Worm (Caenorhabditis elegans) whole organism, L2 larva: ENCODE data around the gene nspc-3.
"Not testable (repeated sequence)": the region's sequence is repeated elsewhere in the genome, so short reads cannot be mapped to it uniquely, and the experiment has no call there.

ENCODE experiments used
- C34F6.9 ChIP-seq: fragments of 150-350 bp; optimal IDR thresholded peaks from 2 replicates; lab custom pipeline; 2014; ENCODE audit warnings: missing biosample characterization, missing genetic modification characterization
- R02D3.7 ChIP-seq: fragments of 150-350 bp; optimal IDR thresholded peaks from 2 replicates; lab custom pipeline; 2014; ENCODE audit warnings: missing biosample characterization, missing genetic modification characterization
- Y55F3AM.14 ChIP-seq: fragments of 200-800 bp; sonication (Bioruptor generic); optimal IDR thresholded peaks from 2 replicates; lab custom pipeline; 2018; ENCODE audit warnings: mild to moderate bottlenecking, missing genetic modification characterization, missing compliant biosample characterization
- ZK546.5 ChIP-seq: sonication (generic microtip); optimal IDR thresholded peaks from 2 replicates; lab custom pipeline; 2017; ENCODE audit warnings: missing biosample characterization, missing genetic modification characterization
- alr-1 ChIP-seq: fragments of 150-350 bp; optimal IDR thresholded peaks from 2 replicates; lab custom pipeline; 2014; ENCODE audit warnings: missing biosample characterization, missing genetic modification characterization
- aly-2 ChIP-seq: fragments of 150-350 bp; optimal IDR thresholded peaks from 2 replicates; lab custom pipeline; 2014; ENCODE audit warnings: missing biosample characterization, missing genetic modification characterization
- ama-1 ChIP-seq: fragments of 150-350 bp; optimal IDR thresholded peaks from 2 replicates; lab custom pipeline; 2018; ENCODE audit warnings: inconsistent platforms
- blmp-1 ChIP-seq: sonication (generic microtip); optimal IDR thresholded peaks from 2 replicates; lab custom pipeline; 2017; ENCODE audit warnings: missing genetic modification characterization, mild to moderate bottlenecking, missing compliant biosample characterization, antibody characterized with exemption, moderate library complexity; ENCODE audit not compliant: insufficient read depth
- ceh-16 ChIP-seq: fragments of 150-350 bp; optimal IDR thresholded peaks from 2 replicates; lab custom pipeline; 2014; ENCODE audit warnings: missing biosample characterization, missing genetic modification characterization
- ceh-82 ChIP-seq: fragments of 150-350 bp; optimal IDR thresholded peaks from 2 replicates; lab custom pipeline; 2014; ENCODE audit warnings: missing biosample characterization, missing genetic modification characterization
- dmd-4 ChIP-seq: sonication (generic microtip); optimal IDR thresholded peaks from 2 replicates; lab custom pipeline; 2017; ENCODE audit warnings: missing biosample characterization, missing genetic modification characterization
- egl-27 ChIP-seq: sonication (generic microtip); optimal IDR thresholded peaks from 3 replicates; lab custom pipeline; 2017; ENCODE audit warnings: missing biosample characterization, missing genetic modification reagents, missing genetic modification characterization
- elt-1 ChIP-seq: fragments of 150-350 bp; optimal IDR thresholded peaks from 2 replicates; lab custom pipeline; 2014; ENCODE audit warnings: missing biosample characterization, missing genetic modification characterization
- elt-3 ChIP-seq: sonication (generic microtip); optimal IDR thresholded peaks from 2 replicates; lab custom pipeline; 2017; ENCODE audit warnings: missing biosample characterization, missing genetic modification characterization
- fos-1 ChIP-seq: fragments of 150-350 bp; optimal IDR thresholded peaks from 2 replicates; lab custom pipeline; 2014; ENCODE audit warnings: missing biosample characterization, missing genetic modification characterization
- gmeb-1 ChIP-seq: fragments of 150-350 bp; optimal IDR thresholded peaks from 2 replicates; lab custom pipeline; 2014; ENCODE audit warnings: missing biosample characterization, missing genetic modification characterization
- lin-11 ChIP-seq: fragments of 150-350 bp; sonication (generic microtip); optimal IDR thresholded peaks from 2 replicates; lab custom pipeline; 2014; ENCODE audit warnings: missing biosample characterization, missing genetic modification characterization, inconsistent platforms, mixed read lengths
- lin-13 ChIP-seq: fragments of 150-350 bp; optimal IDR thresholded peaks from 2 replicates; lab custom pipeline; 2014; ENCODE audit warnings: missing biosample characterization, missing genetic modification reagents, missing genetic modification characterization
- lsy-2 ChIP-seq, 2 experiments: fragments of 150-350 bp in 1 of 2; sonication (generic microtip) in 1 of 2; optimal IDR thresholded peaks; 2 replicates each; lab custom pipeline; 2014 to 2017; ENCODE audit warnings: missing biosample characterization in 2 of 2, missing genetic modification characterization in 2 of 2
- mab-5 ChIP-seq: fragments of 150-350 bp; optimal IDR thresholded peaks from 2 replicates; lab custom pipeline; 2014; ENCODE audit warnings: missing biosample characterization, missing genetic modification characterization
- mbf-1 ChIP-seq: sonication (generic microtip); optimal IDR thresholded peaks from 2 replicates; lab custom pipeline; 2017; ENCODE audit warnings: missing biosample characterization, missing genetic modification characterization
- mdl-1 ChIP-seq, 2 experiments: fragments of 150-350 bp in 1 of 2; sonication (generic microtip) in 1 of 2; optimal IDR thresholded peaks; 2 replicates each; lab custom pipeline; 2017; ENCODE audit warnings: missing biosample characterization in 2 of 2, missing genetic modification characterization in 2 of 2
- nhr-11 ChIP-seq: fragments of 150-350 bp; optimal IDR thresholded peaks from 2 replicates; lab custom pipeline; 2014; ENCODE audit warnings: missing biosample characterization, missing genetic modification characterization
- nhr-12 ChIP-seq: fragments of 150-350 bp; optimal IDR thresholded peaks from 2 replicates; lab custom pipeline; 2014; ENCODE audit warnings: missing biosample characterization, missing genetic modification characterization
- nhr-129 ChIP-seq: fragments of 150-350 bp; optimal IDR thresholded peaks from 2 replicates; lab custom pipeline; 2014; ENCODE audit warnings: missing biosample characterization, missing genetic modification characterization
- nhr-21 ChIP-seq: fragments of 150-350 bp; optimal IDR thresholded peaks from 2 replicates; lab custom pipeline; 2014; ENCODE audit warnings: missing biosample characterization, missing genetic modification characterization
- nhr-23 ChIP-seq: fragments of 150-350 bp; optimal IDR thresholded peaks from 2 replicates; lab custom pipeline; 2014; ENCODE audit warnings: missing biosample characterization, missing genetic modification reagents, missing genetic modification characterization
- nhr-237 ChIP-seq: fragments of 150-350 bp; optimal IDR thresholded peaks from 2 replicates; lab custom pipeline; 2014; ENCODE audit warnings: missing biosample characterization, missing genetic modification characterization
- nhr-25 ChIP-seq: fragments of 150-350 bp; sonication (generic microtip); optimal IDR thresholded peaks from 3 replicates; lab custom pipeline; 2014; ENCODE audit warnings: missing biosample characterization, missing genetic modification characterization
- nhr-6 ChIP-seq: fragments of 150-350 bp; optimal IDR thresholded peaks from 2 replicates; lab custom pipeline; 2014; ENCODE audit warnings: missing biosample characterization, missing genetic modification characterization
- nhr-77 ChIP-seq: fragments of 150-350 bp; optimal IDR thresholded peaks from 2 replicates; lab custom pipeline; 2014; ENCODE audit warnings: missing biosample characterization, missing genetic modification characterization
- peb-1 ChIP-seq: fragments of 150-350 bp; optimal IDR thresholded peaks from 2 replicates; lab custom pipeline; 2014; ENCODE audit warnings: missing biosample characterization, missing genetic modification characterization
- sem-4 ChIP-seq: fragments of 150-350 bp; optimal IDR thresholded peaks from 2 replicates; lab custom pipeline; 2014; ENCODE audit warnings: missing biosample characterization, missing genetic modification reagents, missing genetic modification characterization
- skn-1 ChIP-seq: sonication (generic microtip); optimal IDR thresholded peaks from 2 replicates; lab custom pipeline; 2017; ENCODE audit warnings: missing biosample characterization, missing genetic modification characterization
- sma-3 ChIP-seq: sonication (generic microtip); optimal IDR thresholded peaks from 2 replicates; lab custom pipeline; 2016; ENCODE audit warnings: missing genetic modification reagents, missing genetic modification characterization, missing compliant biosample characterization
- sma-9 ChIP-seq, 2 experiments: fragments of 150-350 bp in 1 of 2; sonication (generic microtip) in 1 of 2; optimal IDR thresholded peaks; 2 replicates each; lab custom pipeline; 2014 to 2016; ENCODE audit warnings: missing genetic modification characterization in 2 of 2, mild to moderate bottlenecking in 1 of 2, missing biosample characterization in 1 of 2, missing compliant biosample characterization in 1 of 2, missing genetic modification reagents in 1 of 2, moderate library complexity in 1 of 2
- snpc-4 ChIP-seq: fragments of 150-350 bp; optimal IDR thresholded peaks from 2 replicates; lab custom pipeline; 2014; ENCODE audit warnings: missing biosample characterization, missing genetic modification characterization
- unc-39 ChIP-seq: fragments of 150-350 bp; optimal IDR thresholded peaks from 2 replicates; lab custom pipeline; 2014; ENCODE audit warnings: missing biosample characterization, missing genetic modification characterization
- unc-55 ChIP-seq: fragments of 150-350 bp; sonication (generic microtip); optimal IDR thresholded peaks from 3 replicates; lab custom pipeline; 2014; ENCODE audit warnings: missing biosample characterization, missing genetic modification reagents, missing genetic modification characterization
- ztf-1 ChIP-seq: fragments of 200-800 bp; sonication (Bioruptor generic); conservative IDR thresholded peaks from 2 replicates; pipeline ENCODE4 v1.3.6; 2022; ENCODE audit warnings: missing genetic modification characterization, missing compliant biosample characterization
- ztf-11 ChIP-seq: sonication (generic microtip); optimal IDR thresholded peaks from 2 replicates; lab custom pipeline; 2017; ENCODE audit warnings: missing biosample characterization, missing genetic modification characterization
- ztf-4 ChIP-seq: fragments of 150-350 bp; optimal IDR thresholded peaks from 2 replicates; lab custom pipeline; 2014; ENCODE audit warnings: missing biosample characterization, missing genetic modification characterization

nspc-3 gene

ce11 chrX:8527950-8528349, 8.9 kb upstream of the nspc-3 start, which contains the start of gene flp-5:
Gene flp-5 (plus strand): TSS chrX:8528250.
- TF ChIP-seq lin-11 (tag; lab: Kevin White, UChicago) (no peak), nhr-77 (tag; lab: Kevin White, UChicago) (no peak), ama-1 (lab: Kevin White, UChicago) (no peak), fos-1 (tag; lab: Kevin White, UChicago) (no peak)

ce11 chrX:8535006-8535405, 1.9 kb upstream of the nspc-3 start, which contains the start of gene nspc-1:
Gene nspc-1 (minus strand): TSS chrX:8535106.
- not testable (repeated sequence) for TF ChIP-seq fos-1, aly-2, nhr-6 (tag; lab: Kevin White, UChicago)

ce11 chrX:8538262-8538776, 1.4 kb downstream of the nspc-3 start, which contains the start of the genes nspc-4 and nspc-5:
Gene nspc-4 (minus strand): TSS chrX:8538362.
Gene nspc-5 (plus strand): TSS chrX:8538726.
- not testable (repeated sequence) for TF ChIP-seq elt-3 (tag; lab: Kevin White, UChicago); lin-13 (GFP tag; lab: Kevin White, UChicago); nhr-77 (tag; lab: Kevin White, UChicago)

- TF ChIP-seq dmd-4 (tag; lab: Kevin White, UChicago); ceh-16 (tag; lab: Kevin White, UChicago); ama-1 (lab: Kevin White, UChicago): not testable (repeated sequence)
These were observed 4.7 kb downstream of the nspc-3 start, which contains the start of gene nspc-7 for ce11 chrX:8541562-8541961. Gene nspc-7 (plus strand): TSS chrX:8541862.

ce11 chrX:8545971-8546442, 9.1 kb downstream of the nspc-3 start, which contains the start of gene sdha-1:
Gene sdha-1 (minus strand): TSS chrX:8546021.
- TF ChIP-seq ztf-1 (GFP tag; lab: Robert Waterston, UW) (no peak), snpc-4 (tag; lab: Kevin White, UChicago) (peak; percentile 82), ztf-11 (no peak), nhr-237 (no peak), sem-4 (tag; lab: Kevin White, UChicago) (peak; percentile 85), aly-2 (tag; lab: Kevin White, UChicago) (no peak), alr-1 (tag; lab: Kevin White, UChicago) (no peak), lin-13 (GFP tag; lab: Kevin White, UChicago) (peak; percentile 83), peb-1 (tag; lab: Kevin White, UChicago) (no peak), blmp-1 (no peak), unc-39 (tag; lab: Kevin White, UChicago) (no peak), ama-1 (lab: Kevin White, UChicago) (no peak), C34F6.9 (tag; lab: Kevin White, UChicago) (peak; percentile 94), gmeb-1 (tag; lab: Kevin White, UChicago) (peak; percentile 82), ceh-82 (tag; lab: Kevin White, UChicago) (no peak), ceh-16 (tag; lab: Kevin White, UChicago) (peak; percentile 66), lsy-2 (tag; optimal IDR thresholded peaks at IDR 0.05; lab: Kevin White, UChicago) (peak; percentile 44 to 88), skn-1 (tag; lab: Kevin White, UChicago) (no peak), ZK546.5 (tag; lab: Kevin White, UChicago) (no peak), unc-55 (GFP tag; lab: Kevin White, UChicago) (peak; percentile 86), ztf-4 (peak; percentile 67), fos-1 (tag; lab: Kevin White, UChicago) (peak; percentile 90), nhr-129 (tag; lab: Kevin White, UChicago) (peak; percentile 98), nhr-11 (no peak), Y55F3AM.14 (GFP tag; lab: Kevin White, UChicago) (peak; percentile 12), sma-3 (peak; percentile 88), sma-9 (GFP tag; optimal IDR thresholded peaks at IDR 0.05; lab: Kevin White, UChicago) (peak; percentile 92), sma-9 (tag; optimal IDR thresholded peaks at IDR 0.05; lab: Kevin White, UChicago) (no peak), nhr-25 (tag; lab: Kevin White, UChicago) (peak; percentile 84), elt-1 (tag; lab: Kevin White, UChicago) (peak; percentile 4), nhr-12 (no peak), lin-11 (tag; lab: Kevin White, UChicago) (peak; percentile 62), egl-27 (tag; lab: Kevin White, UChicago) (peak; percentile 81), R02D3.7 (tag; lab: Kevin White, UChicago) (no peak), mdl-1 (tag; optimal IDR thresholded peaks at IDR 0.05; lab: Kevin White, UChicago) (peak; percentile 37 to 78), mbf-1 (tag; lab: Kevin White, UChicago) (no peak), nhr-77 (tag; lab: Kevin White, UChicago) (no peak), mab-5 (tag; lab: Kevin White, UChicago) (peak; percentile 37), elt-3 (tag; lab: Kevin White, UChicago) (no peak), nhr-23 (tag; lab: Kevin White, UChicago) (no peak), nhr-21 (tag; lab: Kevin White, UChicago) (peak; percentile 73)
